Fruit fly (Drosophila melanogaster): ENCODE measurements around the gene CG33322.
A peak's percentile ranks its signal among the peaks of the same experiment; 100 is the strongest.

CG33322 gene

DNA sequence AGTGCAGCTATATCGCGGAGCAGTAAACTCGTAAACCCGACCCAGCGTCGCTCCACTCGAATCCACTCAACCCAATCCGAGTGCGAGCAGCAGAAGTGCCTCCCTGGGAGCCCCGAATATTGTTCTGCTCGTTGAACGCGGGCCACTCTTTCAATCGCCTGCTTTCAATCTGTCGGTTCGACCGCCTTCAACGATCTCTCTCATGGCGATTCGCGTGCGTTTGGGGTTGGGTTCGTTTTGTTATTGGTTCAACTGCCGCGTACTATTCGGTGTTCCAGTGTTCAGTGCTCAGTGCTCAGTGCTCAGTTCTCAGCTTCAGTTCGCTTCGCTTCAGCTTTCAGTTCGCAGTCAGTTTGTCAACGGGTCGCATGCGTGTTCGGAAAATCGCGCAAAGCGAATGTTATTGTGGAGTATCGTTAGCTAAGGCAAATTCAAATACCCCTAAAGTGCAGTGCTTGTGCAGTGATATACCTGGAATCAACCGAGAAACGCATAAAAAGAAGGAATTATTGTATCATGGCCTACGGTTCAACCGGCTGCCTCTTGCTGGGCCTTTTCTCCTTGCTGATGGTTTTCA lies 24.5 kb upstream of the CG33322 start, which contains the start of gene CG31676 (continued):
- TF ChIP-seq Trl (optimal IDR thresholded peaks at IDR 0.05) = peak; percentile 5 to 15
- no peak for TF ChIP-seq Trl (GFP tag; optimal IDR thresholded peaks at IDR 0.05)
- no peak for TF ChIP-seq CG2129 (GFP tag; IDR thresholded peaks at IDR 0.05; ENCODE audit: partially characterized antibody)
- no peak for TF ChIP-seq CG3407 (GFP tag; optimal IDR thresholded peaks at IDR 0.05)
- no peak for TF ChIP-seq ase (GFP tag; IDR thresholded peaks at IDR 0.05)
- TF ChIP-seq CG13894 (tag; optimal IDR thresholded peaks at IDR 0.05) = no peak
- no peak for TF ChIP-seq sqz (GFP tag; optimal IDR thresholded peaks at IDR 0.05)
- peak; percentile 61 for TF ChIP-seq CG34376 (GFP tag; optimal IDR thresholded peaks at IDR 0.05)
- no peak for TF ChIP-seq ab (GFP tag; optimal IDR thresholded peaks at IDR 0.05)
- peak; percentile 11; the same call in 1 of the 2 replicates for TF ChIP-seq CG11247 (GFP tag; IDR thresholded peaks at IDR 0.05)
- TF ChIP-seq CG10959 (GFP tag; IDR thresholded peaks at IDR 0.05) = no peak
- TF ChIP-seq CG13624 (GFP tag; optimal IDR thresholded peaks at IDR 0.05) = no peak
- no peak for TF ChIP-seq sr (GFP tag; IDR thresholded peaks at IDR 0.05)
- no peak for TF ChIP-seq bigmax (GFP tag; optimal IDR thresholded peaks at IDR 0.05)
- TF ChIP-seq Gsc (GFP tag; IDR thresholded peaks at IDR 0.05) = no peak
- no peak for TF ChIP-seq Max (GFP tag; optimal IDR thresholded peaks at IDR 0.05)
- TF ChIP-seq CG10654 (GFP tag; optimal IDR thresholded peaks at IDR 0.05) = no peak
- no peak for TF ChIP-seq nau (GFP tag; optimal IDR thresholded peaks at IDR 0.05)
- TF ChIP-seq CG10366 (GFP tag; IDR thresholded peaks at IDR 0.05) = no peak
- TF ChIP-seq pzg (GFP tag; optimal IDR thresholded peaks at IDR 0.05) = no peak
- TF ChIP-seq CG30020 (tag; optimal IDR thresholded peaks at IDR 0.05) = no peak
- peak; percentile 54 for TF ChIP-seq CrebB (tag; optimal IDR thresholded peaks at IDR 0.05)
- no peak for TF ChIP-seq ERR (GFP tag; optimal IDR thresholded peaks at IDR 0.05)
- no peak for TF ChIP-seq CG12104 (GFP tag; optimal IDR thresholded peaks at IDR 0.05)
- no peak for TF ChIP-seq slbo (GFP tag; IDR thresholded peaks at IDR 0.05)
- TF ChIP-seq psq (GFP tag; optimal IDR thresholded peaks at IDR 0.05) = no peak
- no peak for TF ChIP-seq stc (GFP tag; IDR thresholded peaks at IDR 0.05)
- TF ChIP-seq CTCF (GFP tag; optimal IDR thresholded peaks at IDR 0.05) = no peak
- no peak for TF ChIP-seq dati (GFP tag; IDR thresholded peaks at IDR 0.05)
- 0 out of 3 replicates have a peak, but pooled peaks have one; percentile 23 for TF ChIP-seq CG6175 (GFP tag; IDR thresholded peaks at IDR 0.05)
- TF ChIP-seq CG14710 (tag; optimal IDR thresholded peaks at IDR 0.05) = no peak
- TF ChIP-seq ato (GFP tag; IDR thresholded peaks at IDR 0.05; ENCODE audit: partially characterized antibody) = no peak
- no peak for TF ChIP-seq bsh (GFP tag; optimal IDR thresholded peaks at IDR 0.05)
- TF ChIP-seq CG7357 (GFP tag; IDR thresholded peaks at IDR 0.05) = no peak
- peak; percentile 40 for TF ChIP-seq CG6765 (GFP tag; optimal IDR thresholded peaks at IDR 0.05)
- no peak for TF ChIP-seq CG8359 (GFP tag; optimal IDR thresholded peaks at IDR 0.05; ENCODE audit: borderline replicate concordance)
- peak; percentile 4 for TF ChIP-seq sug (tag; optimal IDR thresholded peaks at IDR 0.05)
- TF ChIP-seq Med (GFP tag) = peak; percentile 78
- TF ChIP-seq CG12236 (GFP tag; optimal IDR thresholded peaks at IDR 0.05) = no peak
- no peak for TF ChIP-seq jigr1 (GFP tag; IDR thresholded peaks at IDR 0.05)
- no peak for TF ChIP-seq C15 (GFP tag; IDR thresholded peaks at IDR 0.05)
- no peak for TF ChIP-seq Pdp1 (GFP tag; optimal IDR thresholded peaks at IDR 0.05)
- TF ChIP-seq crol (GFP tag; IDR thresholded peaks at IDR 0.05) = no peak
- TF ChIP-seq Dek (tag; optimal IDR thresholded peaks at IDR 0.05) = no peak
- no peak for TF ChIP-seq CG10147 (GFP tag; optimal IDR thresholded peaks at IDR 0.05)
- no peak for TF ChIP-seq Tbp (GFP tag; optimal IDR thresholded peaks at IDR 0.05)
- no peak for TF ChIP-seq CG8089 (GFP tag; optimal IDR thresholded peaks at IDR 0.05)
- TF ChIP-seq mirr (GFP tag; optimal IDR thresholded peaks at IDR 0.05) = peak; percentile 69
- TF ChIP-seq CG13296 (GFP tag; optimal IDR thresholded peaks at IDR 0.05) = peak; percentile 48
- TF ChIP-seq CG32532 (GFP tag; IDR thresholded peaks at IDR 0.05) = peak; percentile 81; the same call in 1 of the 2 replicates
- no peak for TF ChIP-seq CG3847 (GFP tag; IDR thresholded peaks at IDR 0.05)
- peak; percentile 52 for TF ChIP-seq schlank (tag; optimal IDR thresholded peaks at IDR 0.05)

All from whole organism, embryonic.